Worm (Caenorhabditis elegans) whole organism, L3 larva: ENCODE data around the gene gon-4.
A peak's percentile ranks its signal among the peaks of the same experiment; 100 is the strongest.

Experiments used
- R02D3.7 ChIP-seq: fragments of 150-350 bp; optimal IDR thresholded peaks from 2 replicates; lab custom pipeline; 2014; ENCODE audit warnings: missing biosample characterization, missing genetic modification characterization
- ZK546.5 ChIP-seq: sonication (generic microtip); optimal IDR thresholded peaks from 2 replicates; lab custom pipeline; 2017; ENCODE audit warnings: missing biosample characterization, missing genetic modification characterization
- aly-2 ChIP-seq: fragments of 150-350 bp; optimal IDR thresholded peaks from 2 replicates; lab custom pipeline; 2014; ENCODE audit warnings: missing biosample characterization, missing genetic modification characterization
- ama-1 ChIP-seq: fragments of 150-350 bp; optimal IDR thresholded peaks from 2 replicates; lab custom pipeline; 2018
- ceh-16 ChIP-seq: sonication (generic microtip); optimal IDR thresholded peaks from 2 replicates; lab custom pipeline; 2017; ENCODE audit warnings: missing biosample characterization, missing genetic modification characterization
- ceh-28 ChIP-seq: fragments of 150-350 bp; optimal IDR thresholded peaks from 2 replicates; lab custom pipeline; 2014; ENCODE audit warnings: missing biosample characterization, missing genetic modification reagents, missing genetic modification characterization
- ceh-82 ChIP-seq: fragments of 150-350 bp; optimal IDR thresholded peaks from 2 replicates; lab custom pipeline; 2014; ENCODE audit warnings: missing biosample characterization, missing genetic modification characterization
- ceh-9 ChIP-seq: sonication (generic microtip); optimal IDR thresholded peaks from 2 replicates; lab custom pipeline; 2018; ENCODE audit warnings: missing biosample characterization, missing genetic modification characterization
- daf-12 ChIP-seq: fragments of 150-350 bp; optimal IDR thresholded peaks from 2 replicates; lab custom pipeline; 2014; ENCODE audit warnings: missing biosample characterization, missing genetic modification reagents, missing genetic modification characterization
- egl-27 ChIP-seq: sonication (generic microtip); optimal IDR thresholded peaks from 4 replicates; lab custom pipeline; 2017; ENCODE audit warnings: missing biosample characterization, missing genetic modification reagents, missing genetic modification characterization
- egl-5 ChIP-seq: fragments of 150-350 bp; optimal IDR thresholded peaks from 2 replicates; lab custom pipeline; 2017; ENCODE audit warnings: missing biosample characterization, missing genetic modification reagents, missing genetic modification characterization, inconsistent platforms
- elt-1 ChIP-seq: fragments of 150-350 bp; optimal IDR thresholded peaks from 2 replicates; lab custom pipeline; 2014; ENCODE audit warnings: missing biosample characterization, missing genetic modification characterization
- elt-2 ChIP-seq: sonication (generic microtip); optimal IDR thresholded peaks from 2 replicates; lab custom pipeline; 2016; ENCODE audit warnings: missing genetic modification reagents, mild to moderate bottlenecking, missing genetic modification characterization, missing compliant biosample characterization
- elt-3 ChIP-seq, 3 experiments: fragments of 150-350 bp in 1 of 3; sonication (generic microtip) in 2 of 3; optimal IDR thresholded peaks; 2 replicates in 2 of 3; 4 replicates in 1 of 3; lab custom pipeline; 2014 to 2017; ENCODE audit warnings: missing biosample characterization in 3 of 3, missing genetic modification characterization in 3 of 3
- eor-1 ChIP-seq, 2 experiments: fragments of 150-350 bp; optimal IDR thresholded peaks; 2 replicates each; lab custom pipeline; 2014 to 2018; ENCODE audit warnings: missing biosample characterization in 2 of 2, missing genetic modification characterization in 2 of 2
- fkh-10 ChIP-seq: sonication (generic microtip); optimal IDR thresholded peaks from 2 replicates; lab custom pipeline; 2017; ENCODE audit warnings: missing biosample characterization, missing genetic modification reagents, missing genetic modification characterization
- fkh-2 ChIP-seq: fragments of 150-350 bp; optimal IDR thresholded peaks from 2 replicates; lab custom pipeline; 2014; ENCODE audit warnings: missing biosample characterization, missing genetic modification reagents, missing genetic modification characterization
- fos-1 ChIP-seq: fragments of 150-350 bp; optimal IDR thresholded peaks from 2 replicates; lab custom pipeline; 2014; ENCODE audit warnings: missing biosample characterization, missing genetic modification characterization
- hmg-11 ChIP-seq: sonication (generic microtip); optimal IDR thresholded peaks from 2 replicates; lab custom pipeline; 2016; ENCODE audit warnings: missing genetic modification characterization, missing compliant biosample characterization
- jun-1 ChIP-seq: fragments of 150-350 bp; optimal IDR thresholded peaks from 2 replicates; lab custom pipeline; 2014; ENCODE audit warnings: missing biosample characterization, missing genetic modification reagents, missing genetic modification characterization
- lin-15B ChIP-seq: fragments of 150-350 bp; optimal IDR thresholded peaks from 2 replicates; lab custom pipeline; 2014; ENCODE audit warnings: missing biosample characterization, missing genetic modification characterization
- lin-39 ChIP-seq: fragments of 150-350 bp; optimal IDR thresholded peaks from 2 replicates; lab custom pipeline; 2018; ENCODE audit warnings: missing biosample characterization, missing genetic modification reagents, missing genetic modification characterization
- lsy-12 ChIP-seq: sonication (generic microtip); optimal IDR thresholded peaks from 2 replicates; lab custom pipeline; 2016; ENCODE audit warnings: mild to moderate bottlenecking, missing genetic modification characterization, missing compliant biosample characterization
- mdl-1 ChIP-seq: fragments of 150-350 bp; optimal IDR thresholded peaks from 2 replicates; lab custom pipeline; 2014; ENCODE audit warnings: missing biosample characterization, missing genetic modification characterization
- mml-1 ChIP-seq: fragments of 150-350 bp; sonication (generic microtip); optimal IDR thresholded peaks from 3 replicates; lab custom pipeline; 2014; ENCODE audit warnings: missing biosample characterization, missing genetic modification characterization
- nfya-1 ChIP-seq: sonication (generic microtip); optimal IDR thresholded peaks from 2 replicates; lab custom pipeline; 2017; ENCODE audit warnings: missing genetic modification characterization, mild to moderate bottlenecking, missing compliant biosample characterization, antibody characterized with exemption, moderate library complexity; ENCODE audit not compliant: insufficient read depth
- nhr-11 ChIP-seq: fragments of 150-350 bp; optimal IDR thresholded peaks from 2 replicates; lab custom pipeline; 2014; ENCODE audit warnings: missing biosample characterization, missing genetic modification characterization
- nhr-12 ChIP-seq: fragments of 150-350 bp; optimal IDR thresholded peaks from 2 replicates; lab custom pipeline; 2014; ENCODE audit warnings: missing biosample characterization, missing genetic modification characterization
- nhr-23 ChIP-seq: fragments of 150-350 bp; optimal IDR thresholded peaks from 2 replicates; lab custom pipeline; 2014; ENCODE audit warnings: missing biosample characterization, missing genetic modification reagents, missing genetic modification characterization
- nhr-237 ChIP-seq: fragments of 150-350 bp; optimal IDR thresholded peaks from 2 replicates; lab custom pipeline; 2014; ENCODE audit warnings: missing biosample characterization, missing genetic modification characterization
- nhr-25 ChIP-seq: sonication (generic microtip); optimal IDR thresholded peaks from 2 replicates; lab custom pipeline; 2017; ENCODE audit warnings: missing biosample characterization, missing genetic modification characterization
- nhr-28 ChIP-seq: fragments of 150-350 bp; optimal IDR thresholded peaks from 2 replicates; lab custom pipeline; 2014; ENCODE audit warnings: missing biosample characterization, missing genetic modification characterization
- nhr-43 ChIP-seq: sonication (generic microtip); optimal IDR thresholded peaks from 2 replicates; lab custom pipeline; 2016; ENCODE audit warnings: mild to moderate bottlenecking, missing genetic modification characterization, missing compliant biosample characterization; ENCODE audit not compliant: poor library complexity, severe bottlenecking
- nhr-67 ChIP-seq: fragments of 150-350 bp; optimal IDR thresholded peaks from 2 replicates; lab custom pipeline; 2014; ENCODE audit warnings: missing biosample characterization, missing genetic modification characterization
- nhr-76 ChIP-seq: fragments of 150-350 bp; sonication (generic microtip); optimal IDR thresholded peaks from 5 replicates; lab custom pipeline; 2014; ENCODE audit warnings: missing biosample characterization, missing genetic modification characterization
- nhr-77 ChIP-seq: fragments of 150-350 bp; optimal IDR thresholded peaks from 2 replicates; lab custom pipeline; 2014; ENCODE audit warnings: missing biosample characterization, missing genetic modification characterization
- pha-4 ChIP-seq: fragments of 150-350 bp; optimal IDR thresholded peaks from 2 replicates; lab custom pipeline; 2014; ENCODE audit warnings: missing biosample characterization, missing genetic modification reagents, missing genetic modification characterization
- pqm-1 ChIP-seq: fragments of 150-350 bp; optimal IDR thresholded peaks from 2 replicates; lab custom pipeline; 2017; ENCODE audit warnings: missing biosample characterization, missing genetic modification characterization, inconsistent platforms
- sea-2 ChIP-seq: fragments of 150-350 bp; sonication (generic microtip); optimal IDR thresholded peaks from 4 replicates; lab custom pipeline; 2014; ENCODE audit warnings: missing biosample characterization, missing genetic modification reagents, missing genetic modification characterization
- skn-1 ChIP-seq: fragments of 150-350 bp; optimal IDR thresholded peaks from 2 replicates; lab custom pipeline; 2014; ENCODE audit warnings: missing biosample characterization, missing genetic modification characterization
- snpc-4 ChIP-seq: fragments of 150-350 bp; optimal IDR thresholded peaks from 2 replicates; lab custom pipeline; 2014; ENCODE audit warnings: missing biosample characterization, missing genetic modification characterization
- tbx-2 ChIP-seq: sonication (generic microtip); optimal IDR thresholded peaks from 2 replicates; lab custom pipeline; 2016; ENCODE audit warnings: mild to moderate bottlenecking, missing genetic modification characterization, missing compliant biosample characterization
- unc-39 ChIP-seq: sonication (generic microtip); optimal IDR thresholded peaks from 4 replicates; lab custom pipeline; 2017; ENCODE audit warnings: missing biosample characterization, missing genetic modification characterization
- unc-62 ChIP-seq: fragments of 150-350 bp; sonication (generic microtip); optimal IDR thresholded peaks from 4 replicates; lab custom pipeline; 2014; ENCODE audit warnings: missing biosample characterization, missing genetic modification reagents, missing genetic modification characterization
- zag-1 ChIP-seq: fragments of 150-350 bp; optimal IDR thresholded peaks from 2 replicates; lab custom pipeline; 2014; ENCODE audit warnings: missing biosample characterization, missing genetic modification characterization
- ztf-11 ChIP-seq: fragments of 150-350 bp; optimal IDR thresholded peaks from 2 replicates; lab custom pipeline; 2014; ENCODE audit warnings: missing biosample characterization, missing genetic modification characterization
- ztf-4 ChIP-seq: fragments of 150-350 bp; optimal IDR thresholded peaks from 2 replicates; lab custom pipeline; 2014; ENCODE audit warnings: missing biosample characterization, missing genetic modification characterization

Gene gon-4

ce11 chrIV:10251764-10252163, 54.1 kb downstream of the gon-4 start:
- no peak for TF ChIP-seq egl-27 (tag; lab: Kevin White, UChicago)
- no peak for TF ChIP-seq ceh-9 (tag; lab: Kevin White, UChicago)
- no peak for TF ChIP-seq aly-2 (tag; lab: Kevin White, UChicago)

ce11 chrIV:10252350-10252792, 54.8 kb downstream of the gon-4 start:
- TF ChIP-seq snpc-4 (tag; lab: Kevin White, UChicago) = peak; percentile 82
- no peak for TF ChIP-seq ceh-82 (tag; lab: Kevin White, UChicago)
- TF ChIP-seq elt-3 (tag; optimal IDR thresholded peaks at IDR 0.05; lab: Kevin White, UChicago) = no peak
- TF ChIP-seq R02D3.7 (tag; lab: Kevin White, UChicago) = peak; percentile 39
- TF ChIP-seq unc-62 = peak; percentile 55
- no peak for TF ChIP-seq aly-2 (tag; lab: Kevin White, UChicago)
- peak; percentile 86 for TF ChIP-seq nfya-1
- TF ChIP-seq hmg-11 (tag; lab: Kevin White, UChicago) = peak; percentile 81
- TF ChIP-seq ztf-4 (tag; lab: Kevin White, UChicago) = peak; percentile 38
- peak; percentile 93 for TF ChIP-seq fkh-10
- TF ChIP-seq ceh-28 = peak; percentile 74
- no peak for TF ChIP-seq ceh-9 (tag; lab: Kevin White, UChicago)
- peak; percentile 57 for TF ChIP-seq lin-15B (tag; lab: Kevin White, UChicago)
- TF ChIP-seq nhr-12 (tag; lab: Kevin White, UChicago) = no peak
- TF ChIP-seq ztf-11 (tag; lab: Kevin White, UChicago) = no peak
- peak; percentile 75 for TF ChIP-seq nhr-11 (tag; lab: Kevin White, UChicago)
- TF ChIP-seq tbx-2 (tag; lab: Kevin White, UChicago) = peak; percentile 67
- TF ChIP-seq nhr-25 (tag; lab: Kevin White, UChicago) = peak; percentile 43
- TF ChIP-seq jun-1 (tag; lab: Kevin White, UChicago) = peak; percentile 97
- no peak for TF ChIP-seq egl-27 (tag; lab: Kevin White, UChicago)
- no peak for TF ChIP-seq nhr-28 (tag; lab: Kevin White, UChicago)
- TF ChIP-seq mdl-1 (tag; lab: Kevin White, UChicago) = peak; percentile 94
- TF ChIP-seq fkh-2 = peak; percentile 12
- TF ChIP-seq pha-4 = peak; percentile 93
- TF ChIP-seq mml-1 (tag; lab: Kevin White, UChicago) = no peak
- no peak for TF ChIP-seq nhr-77 (tag; lab: Kevin White, UChicago)
- TF ChIP-seq nhr-237 = no peak
- peak; percentile 70 for TF ChIP-seq lsy-12 (tag; lab: Kevin White, UChicago)
- TF ChIP-seq ZK546.5 (tag; lab: Kevin White, UChicago) = no peak
- TF ChIP-seq elt-1 (tag; lab: Kevin White, UChicago) = peak; percentile 75
- TF ChIP-seq egl-5 (tag; lab: Kevin White, UChicago) = peak; percentile 46
- peak; percentile 25 for TF ChIP-seq nhr-43 (tag; lab: Kevin White, UChicago)
- TF ChIP-seq pqm-1 = peak; percentile 92
- TF ChIP-seq eor-1 (tag; optimal IDR thresholded peaks at IDR 0.05; lab: Kevin White, UChicago) = no peak
- peak; percentile 52 for TF ChIP-seq nhr-23 (tag; lab: Kevin White, UChicago)
- no peak for TF ChIP-seq zag-1 (tag; lab: Kevin White, UChicago)
- no peak for TF ChIP-seq daf-12 (tag; lab: Kevin White, UChicago)
- TF ChIP-seq fos-1 (tag; lab: Kevin White, UChicago) = peak; percentile 2
- TF ChIP-seq unc-39 = no peak
- no peak for TF ChIP-seq sea-2 (GFP tag; lab: Kevin White, UChicago)
- peak; percentile 93 for TF ChIP-seq elt-2 (tag; lab: Kevin White, UChicago)
- TF ChIP-seq nhr-67 (tag; lab: Kevin White, UChicago) = no peak
- no peak for TF ChIP-seq ama-1 (lab: Kevin White, UChicago)
- peak; percentile 64 for TF ChIP-seq lin-39
- no peak for TF ChIP-seq ceh-16 (tag; lab: Kevin White, UChicago)
- TF ChIP-seq nhr-76 (tag; lab: Kevin White, UChicago) = no peak
- peak; percentile 87 for TF ChIP-seq skn-1 (tag; lab: Kevin White, UChicago)
